Worm (Caenorhabditis elegans) whole organism, L3 larva: ENCODE measurements around the gene osta-1.

Experiments used
- ama-1 ChIP-seq: fragments of 150-350 bp; optimal IDR thresholded peaks from 2 replicates; lab custom pipeline; 2018
- ceh-9 ChIP-seq: sonication (generic microtip); optimal IDR thresholded peaks from 2 replicates; lab custom pipeline; 2018; ENCODE audit warnings: missing biosample characterization, missing genetic modification characterization
- elt-1 ChIP-seq: fragments of 150-350 bp; optimal IDR thresholded peaks from 2 replicates; lab custom pipeline; 2014; ENCODE audit warnings: missing biosample characterization, missing genetic modification characterization
- lin-39 ChIP-seq: fragments of 150-350 bp; optimal IDR thresholded peaks from 2 replicates; lab custom pipeline; 2018; ENCODE audit warnings: missing biosample characterization, missing genetic modification reagents, missing genetic modification characterization
- mdl-1 ChIP-seq: fragments of 150-350 bp; optimal IDR thresholded peaks from 2 replicates; lab custom pipeline; 2014; ENCODE audit warnings: missing biosample characterization, missing genetic modification characterization
- nhr-11 ChIP-seq: fragments of 150-350 bp; optimal IDR thresholded peaks from 2 replicates; lab custom pipeline; 2014; ENCODE audit warnings: missing biosample characterization, missing genetic modification characterization
- pha-4 ChIP-seq: fragments of 150-350 bp; optimal IDR thresholded peaks from 2 replicates; lab custom pipeline; 2014; ENCODE audit warnings: missing biosample characterization, missing genetic modification reagents, missing genetic modification characterization
- unc-39 ChIP-seq: sonication (generic microtip); optimal IDR thresholded peaks from 4 replicates; lab custom pipeline; 2017; ENCODE audit warnings: missing biosample characterization, missing genetic modification characterization
- ztf-4 ChIP-seq: fragments of 150-350 bp; optimal IDR thresholded peaks from 2 replicates; lab custom pipeline; 2014; ENCODE audit warnings: missing biosample characterization, missing genetic modification characterization

- TF ChIP-seq ceh-9 (tag; lab: Kevin White, UChicago) = no peak
- TF ChIP-seq ztf-4 (tag; lab: Kevin White, UChicago) = no peak
- no peak for TF ChIP-seq lin-39
- no peak for TF ChIP-seq elt-1
- TF ChIP-seq unc-39 (tag; lab: Kevin White, UChicago) = no peak
- TF ChIP-seq ama-1 (lab: Kevin White, UChicago) = no peak
- TF ChIP-seq nhr-11 = no peak
- TF ChIP-seq mdl-1 (tag; lab: Kevin White, UChicago) = no peak
- no peak for TF ChIP-seq pha-4
Observed at ce11 chrII:47280-47679, 40.8 kb downstream of the osta-1 start, which contains the start of gene C23H3.5.
